Worm (Caenorhabditis elegans) whole organism, L3 larva: ENCODE data around the gene kin-4.

Experiments used
- ZK546.5 ChIP-seq: sonication (generic microtip); optimal IDR thresholded peaks from 2 replicates; lab custom pipeline; 2017; ENCODE audit warnings: missing biosample characterization, missing genetic modification characterization
- nhr-28 ChIP-seq: fragments of 150-350 bp; optimal IDR thresholded peaks from 2 replicates; lab custom pipeline; 2014; ENCODE audit warnings: missing biosample characterization, missing genetic modification characterization
- snpc-4 ChIP-seq: fragments of 150-350 bp; optimal IDR thresholded peaks from 2 replicates; lab custom pipeline; 2014; ENCODE audit warnings: missing biosample characterization, missing genetic modification characterization

- no peak for TF ChIP-seq ZK546.5
- TF ChIP-seq snpc-4, result no peak
- no peak for TF ChIP-seq nhr-28 (tag; lab: Kevin White, UChicago)
Measured at ce11 chrIV:11434575-11434974, 9.0 kb downstream of the kin-4 start.
